ENCODE assay signal across 1 fruit fly cellular context in the genomic region with DNA sequence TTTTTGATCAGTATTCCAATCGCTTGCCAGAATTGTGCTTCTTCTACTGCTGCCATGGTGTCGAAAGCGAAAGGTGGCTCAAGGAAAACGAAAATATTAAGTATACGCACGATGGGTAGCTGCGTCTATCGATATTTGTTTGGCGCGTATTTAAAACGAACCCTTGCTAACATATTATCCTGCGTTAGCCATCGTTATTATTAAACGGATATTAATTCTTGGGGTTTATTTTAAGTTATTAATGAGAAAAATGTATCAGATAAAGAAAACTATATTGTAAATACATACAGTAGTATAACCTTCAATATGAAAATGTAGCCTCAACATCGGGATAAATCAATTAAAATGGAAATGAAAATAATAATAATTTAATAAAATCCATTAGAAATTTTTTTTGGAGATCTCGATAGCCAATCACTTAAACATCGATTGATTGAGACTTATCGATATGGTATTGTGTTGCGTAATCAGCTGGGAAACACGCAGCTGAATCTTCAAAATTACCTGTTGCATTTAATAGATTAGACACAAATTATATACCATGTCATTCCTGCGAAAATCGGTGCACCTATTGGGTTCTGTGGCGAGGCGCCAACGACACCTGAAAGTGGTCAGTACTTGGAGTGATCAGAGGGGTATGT.
TF ChIP-seq lines count a peak whose summit lies in the region.

Gene CG9386, minus strand, starts transcription at position 75 of the 641 bp plus-strand sequence.
Gene BckdhA, plus strand, starts transcription at position 452 of the 641 bp plus-strand sequence.

TF ChIP-seq in whole organism, embryonic, 481 proteins besides CTCF, POLR2A, EP300 and RAD21 (continued from another document and continues in another):
- TF ChIP-seq Fer1 (GFP tag; optimal IDR thresholded peaks at IDR 0.05; lab: Kevin White, UChicago) (peak; percentile 42), esg (GFP tag; conservative IDR thresholded peaks at IDR 0.05; lab: Robert Waterston, UW) (no peak), ac (GFP tag; optimal IDR thresholded peaks at IDR 0.05; lab: Kevin White, UChicago) (no peak), stc (GFP tag; IDR thresholded peaks at IDR 0.05; lab: Robert Waterston, UW) (no peak), ci (GFP tag; IDR thresholded peaks at IDR 0.05; lab: Robert Waterston, UW) (peak; percentile 53; the same call in 1 of the 3 replicates), CG2202 (tag; optimal IDR thresholded peaks at IDR 0.05; lab: Kevin White, UChicago) (no peak), D19B (GFP tag; optimal IDR thresholded peaks at IDR 0.05; lab: Kevin White, UChicago) (peak; percentile 35), CG7271 (tag; optimal IDR thresholded peaks at IDR 0.05; lab: Kevin White, UChicago) (no peak), emc (GFP tag; optimal IDR thresholded peaks at IDR 0.05; lab: Kevin White, UChicago) (no peak), en (GFP tag; optimal IDR thresholded peaks at IDR 0.05; lab: Kevin White, UChicago) (no peak), Hey (tag; optimal IDR thresholded peaks at IDR 0.05; lab: Kevin White, UChicago) (no peak), Ptx1 (GFP tag; IDR thresholded peaks at IDR 0.05; lab: Robert Waterston, UW) (peak; percentile 47; the same call in 1 of the 2 replicates), salm (tag; optimal IDR thresholded peaks at IDR 0.05; lab: Kevin White, UChicago) (no peak), CG15479 (GFP tag; optimal IDR thresholded peaks at IDR 0.05; lab: Kevin White, UChicago) (no peak), crc (GFP tag; optimal IDR thresholded peaks at IDR 0.05; lab: Kevin White, UChicago) (no peak), CG30403 (GFP tag; optimal IDR thresholded peaks at IDR 0.05; lab: Kevin White, UChicago) (peak; percentile 75), tin (GFP tag; optimal IDR thresholded peaks at IDR 0.05; lab: Kevin White, UChicago) (peak; percentile 57), CG3163 (GFP tag; optimal IDR thresholded peaks at IDR 0.05; lab: Kevin White, UChicago) (peak; percentile 14), hb (GFP tag; IDR thresholded peaks at IDR 0.05; lab: Robert Waterston, UW; ENCODE audit: partially characterized antibody) (peak; percentile 67; the same call in 2 of the 3 replicates), prd (optimal IDR thresholded peaks at IDR 0.05; lab: Kevin White, UChicago) (no peak), prd (GFP tag; IDR thresholded peaks at IDR 0.05; lab: Robert Waterston, UW) (peak; percentile 59; the same call in 2 of the 3 replicates), CG11093 (GFP tag; IDR thresholded peaks at IDR 0.05; lab: Robert Waterston, UW) (no peak), Mes4 (GFP tag; optimal IDR thresholded peaks at IDR 0.05; lab: Kevin White, UChicago) (no peak), CG8359 (GFP tag; optimal IDR thresholded peaks at IDR 0.05; lab: Kevin White, UChicago; ENCODE audit: borderline replicate concordance) (no peak), TFAM (GFP tag; optimal IDR thresholded peaks at IDR 0.05; lab: Kevin White, UChicago) (no peak), C15 (GFP tag; IDR thresholded peaks at IDR 0.05; lab: Robert Waterston, UW) (no peak), CG13287 (GFP tag; IDR thresholded peaks at IDR 0.05; lab: Robert Waterston, UW; ENCODE audit: partially characterized antibody) (peak; percentile 77), bigmax (GFP tag; optimal IDR thresholded peaks at IDR 0.05; lab: Kevin White, UChicago) (no peak), NfI (GFP tag; optimal IDR thresholded peaks at IDR 0.05; lab: Kevin White, UChicago) (peak; percentile 63), crol (GFP tag; IDR thresholded peaks at IDR 0.05; lab: Robert Waterston, UW) (no peak), CG8944 (GFP tag; optimal IDR thresholded peaks at IDR 0.05; lab: Kevin White, UChicago) (peak; percentile 55), Ada2b (GFP tag; IDR thresholded peaks at IDR 0.05; lab: Robert Waterston, UW) (peak; percentile 43; the same call in 1 of the 2 replicates), bab2 (GFP tag; optimal IDR thresholded peaks at IDR 0.05; lab: Kevin White, UChicago) (peak; percentile 65), tio (GFP tag; optimal IDR thresholded peaks at IDR 0.05; lab: Kevin White, UChicago) (no peak), CG9797 (GFP tag; optimal IDR thresholded peaks at IDR 0.05; lab: Kevin White, UChicago) (no peak), CG10543 (GFP tag; optimal IDR thresholded peaks at IDR 0.05; lab: Kevin White, UChicago) (peak; percentile 62), CG11247 (GFP tag; IDR thresholded peaks at IDR 0.05; lab: Robert Waterston, UW) (peak; percentile 66), CG17802 (tag; optimal IDR thresholded peaks at IDR 0.05; lab: Kevin White, UChicago) (no peak), ewg (GFP tag; optimal IDR thresholded peaks at IDR 0.05; lab: Kevin White, UChicago) (no peak), onecut (GFP tag; IDR thresholded peaks at IDR 0.05; lab: Robert Waterston, UW) (peak; percentile 31; the same call in 1 of the 2 replicates), ham (GFP tag; IDR thresholded peaks at IDR 0.05; lab: Robert Waterston, UW) (no peak), CG7556 (GFP tag; optimal IDR thresholded peaks at IDR 0.05; lab: Kevin White, UChicago) (peak; percentile 42), CG12769 (tag; optimal IDR thresholded peaks at IDR 0.05; lab: Kevin White, UChicago) (no peak), Hr78 (GFP tag; optimal IDR thresholded peaks at IDR 0.05; lab: Kevin White, UChicago) (no peak), oc (tag; optimal IDR thresholded peaks at IDR 0.05; lab: Kevin White, UChicago) (no peak), CG17328 (GFP tag; IDR thresholded peaks at IDR 0.05; lab: Robert Waterston, UW) (no peak), CG11696 (GFP tag; IDR thresholded peaks at IDR 0.05; lab: Robert Waterston, UW) (no peak), CG11085 (GFP tag; IDR thresholded peaks at IDR 0.05; lab: Robert Waterston, UW) (no peak), unpg (GFP tag; optimal IDR thresholded peaks at IDR 0.05; lab: Kevin White, UChicago) (peak; percentile 16), Drgx (GFP tag; IDR thresholded peaks at IDR 0.05; lab: Robert Waterston, UW) (no peak), cas (GFP tag; IDR thresholded peaks at IDR 0.05; lab: Robert Waterston, UW) (no peak), psq (GFP tag; optimal IDR thresholded peaks at IDR 0.05; lab: Kevin White, UChicago) (no peak), luna (GFP tag; optimal IDR thresholded peaks at IDR 0.05; lab: Kevin White, UChicago) (no peak), Doc2 (GFP tag; IDR thresholded peaks at IDR 0.05; lab: Robert Waterston, UW) (no peak), CG8924 (tag; optimal IDR thresholded peaks at IDR 0.05; lab: Kevin White, UChicago) (peak; percentile 54), Jarid2 (GFP tag; optimal IDR thresholded peaks at IDR 0.05; lab: Kevin White, UChicago) (no peak), Deaf1 (tag; optimal IDR thresholded peaks at IDR 0.05; lab: Kevin White, UChicago) (no peak), p53 (GFP tag; optimal IDR thresholded peaks at IDR 0.05; lab: Kevin White, UChicago) (no peak), Lhr (GFP tag; optimal IDR thresholded peaks at IDR 0.05; lab: Kevin White, UChicago) (no peak), CG1832 (GFP tag; optimal IDR thresholded peaks at IDR 0.05; lab: Kevin White, UChicago) (no peak), Dll (GFP tag; IDR thresholded peaks at IDR 0.05; lab: Robert Waterston, UW; ENCODE audit: partially characterized antibody) (peak; percentile 85), NC2α (GFP tag; optimal IDR thresholded peaks at IDR 0.05; lab: Kevin White, UChicago) (no peak), ATbp (GFP tag; optimal IDR thresholded peaks at IDR 0.05; lab: Kevin White, UChicago) (no peak), rib (GFP tag; IDR thresholded peaks at IDR 0.05; lab: Robert Waterston, UW) (no peak), Oli (tag; optimal IDR thresholded peaks at IDR 0.05; lab: Kevin White, UChicago) (peak; percentile 21), Xbp1 (GFP tag; optimal IDR thresholded peaks at IDR 0.05; lab: Kevin White, UChicago) (peak; percentile 69), CG17186 (GFP tag; optimal IDR thresholded peaks at IDR 0.05; lab: Kevin White, UChicago) (peak; percentile 52), CG11398 (GFP tag; optimal IDR thresholded peaks at IDR 0.05; lab: Kevin White, UChicago) (no peak), bowl (GFP tag; IDR thresholded peaks at IDR 0.05; lab: Robert Waterston, UW) (no peak), nerfin-2 (GFP tag; IDR thresholded peaks at IDR 0.05; lab: Robert Waterston, UW; ENCODE audit: partially characterized antibody) (peak; percentile 60; the same call in 1 of the 2 replicates), Nf-YB (GFP tag; optimal IDR thresholded peaks at IDR 0.05; lab: Kevin White, UChicago) (peak; percentile 0), CG6791 (GFP tag; IDR thresholded peaks at IDR 0.05; lab: Robert Waterston, UW; ENCODE audit: partially characterized antibody) (peak; percentile 12; the same call in 1 of the 3 replicates), CG31441 (GFP tag; IDR thresholded peaks at IDR 0.05; lab: Robert Waterston, UW) (peak; percentile 52; the same call in 1 of the 2 replicates), nerfin-1 (tag; optimal IDR thresholded peaks at IDR 0.05; lab: Kevin White, UChicago) (peak; percentile 42), Mrtf (GFP tag; IDR thresholded peaks at IDR 0.05; lab: Robert Waterston, UW) (no peak), CG13123 (GFP tag; optimal IDR thresholded peaks at IDR 0.05; lab: Kevin White, UChicago) (peak; percentile 20), fu2 (GFP tag; optimal IDR thresholded peaks at IDR 0.05; lab: Kevin White, UChicago) (peak; percentile 46), CG16779 (GFP tag; IDR thresholded peaks at IDR 0.05; lab: Robert Waterston, UW) (no peak), slp2 (GFP tag; optimal IDR thresholded peaks at IDR 0.05; lab: Kevin White, UChicago) (peak; percentile 6), Sin3A (optimal IDR thresholded peaks at IDR 0.05; lab: Kevin White, UChicago) (peak; percentile 24), cg (GFP tag; optimal IDR thresholded peaks at IDR 0.05; lab: Kevin White, UChicago) (no peak), CG13296 (GFP tag; optimal IDR thresholded peaks at IDR 0.05; lab: Kevin White, UChicago) (peak; percentile 59), Dref (GFP tag; IDR thresholded peaks at IDR 0.05; lab: Robert Waterston, UW) (peak; percentile 70), gcm2 (GFP tag; optimal IDR thresholded peaks at IDR 0.05; lab: Kevin White, UChicago) (no peak), lbe (GFP tag; optimal IDR thresholded peaks at IDR 0.05; lab: Kevin White, UChicago) (no peak), Lpt (GFP tag; optimal IDR thresholded peaks at IDR 0.05; lab: Kevin White, UChicago) (no peak), CrebB (tag; optimal IDR thresholded peaks at IDR 0.05; lab: Kevin White, UChicago) (no peak), kah (GFP tag; optimal IDR thresholded peaks at IDR 0.05; lab: Kevin White, UChicago) (peak; percentile 72), sisA (GFP tag; IDR thresholded peaks at IDR 0.05; lab: Robert Waterston, UW) (no peak), phol (tag; optimal IDR thresholded peaks at IDR 0.05; lab: Kevin White, UChicago) (peak; percentile 60), Eip74EF (GFP tag; optimal IDR thresholded peaks at IDR 0.05; lab: Kevin White, UChicago) (no peak), Optix (GFP tag; IDR thresholded peaks at IDR 0.05; lab: Robert Waterston, UW) (no peak), yki (optimal IDR thresholded peaks at IDR 0.05; lab: Kevin White, UChicago) (no peak), ro (GFP tag; IDR thresholded peaks at IDR 0.05; lab: Robert Waterston, UW) (no peak), CG2712 (tag; optimal IDR thresholded peaks at IDR 0.05; lab: Kevin White, UChicago) (peak; percentile 64), E2f1 (GFP tag; IDR thresholded peaks at IDR 0.05; lab: Robert Waterston, UW) (no peak), CG16813 (GFP tag; IDR thresholded peaks at IDR 0.05; lab: Robert Waterston, UW; ENCODE audit: partially characterized antibody) (peak; percentile 70), CG9932 (GFP tag; IDR thresholded peaks at IDR 0.05; lab: Robert Waterston, UW) (peak; percentile 80), ind (GFP tag; optimal IDR thresholded peaks at IDR 0.05; lab: Kevin White, UChicago) (peak; percentile 52), CG33557 (GFP tag; optimal IDR thresholded peaks at IDR 0.05; lab: Kevin White, UChicago) (peak; percentile 10), Med (GFP tag; lab: Kevin White, UChicago) (peak; percentile 92), CG17568 (GFP tag; optimal IDR thresholded peaks at IDR 0.05; lab: Kevin White, UChicago) (no peak), Sry-δ (GFP tag; optimal IDR thresholded peaks at IDR 0.05; lab: Kevin White, UChicago) (peak; percentile 71), CG11560 (tag; IDR thresholded peaks at IDR 0.05; lab: Robert Waterston, UW) (no peak), CG15269 (tag; optimal IDR thresholded peaks at IDR 0.05; lab: Kevin White, UChicago) (no peak), twi (tag; optimal IDR thresholded peaks at IDR 0.05; lab: Kevin White, UChicago) (no peak), run (tag; optimal IDR thresholded peaks at IDR 0.05; lab: Kevin White, UChicago) (no peak), Chrac-16 (GFP tag; optimal IDR thresholded peaks at IDR 0.05; lab: Kevin White, UChicago) (peak; percentile 55), row (GFP tag; IDR thresholded peaks at IDR 0.05; lab: Robert Waterston, UW) (peak; percentile 80), chn (GFP tag; optimal IDR thresholded peaks at IDR 0.05; lab: Kevin White, UChicago) (peak; percentile 61), BtbVII (GFP tag; optimal IDR thresholded peaks at IDR 0.05; lab: Kevin White, UChicago) (no peak), CG8478 (optimal IDR thresholded peaks at IDR 0.05; lab: Kevin White, UChicago) (no peak), fru (optimal IDR thresholded peaks at IDR 0.05; lab: Kevin White, UChicago) (no peak), CG15073 (GFP tag; optimal IDR thresholded peaks at IDR 0.05; lab: Kevin White, UChicago) (no peak), D19A (tag; optimal IDR thresholded peaks at IDR 0.05; lab: Kevin White, UChicago) (peak; percentile 38), crp (GFP tag; optimal IDR thresholded peaks at IDR 0.05; lab: Kevin White, UChicago) (peak in 1 of 2 experiments; percentile 76), danr (GFP tag; IDR thresholded peaks at IDR 0.05; lab: Robert Waterston, UW) (no peak), CG8281 (tag; optimal IDR thresholded peaks at IDR 0.05; lab: Kevin White, UChicago) (no peak), fd3F (GFP tag; optimal IDR thresholded peaks at IDR 0.05; lab: Kevin White, UChicago) (peak; percentile 7), CG12071 (GFP tag; optimal IDR thresholded peaks at IDR 0.05; lab: Kevin White, UChicago) (no peak), ash1 (GFP tag; optimal IDR thresholded peaks at IDR 0.05; lab: Kevin White, UChicago) (no peak), grau (tag; optimal IDR thresholded peaks at IDR 0.05; lab: Kevin White, UChicago) (peak; percentile 56), pfk (GFP tag; optimal IDR thresholded peaks at IDR 0.05; lab: Kevin White, UChicago) (no peak), slbo (GFP tag; IDR thresholded peaks at IDR 0.05; lab: Robert Waterston, UW) (peak; percentile 71), Fer2 (tag; optimal IDR thresholded peaks at IDR 0.05; lab: Kevin White, UChicago) (peak; percentile 12), sqz (GFP tag; optimal IDR thresholded peaks at IDR 0.05; lab: Kevin White, UChicago) (no peak), eyg (GFP tag; optimal IDR thresholded peaks at IDR 0.05; lab: Kevin White, UChicago) (no peak)
